Worm (Caenorhabditis elegans): ENCODE measurements around the gene his-60.

- TF ChIP-seq F10E7.11 (tag; optimal IDR thresholded peaks at IDR 0.05) (no peak), K11D2.4 (GFP tag; IDR thresholded peaks at IDR 0.05) (no peak), ets-4 (GFP tag; optimal IDR thresholded peaks at IDR 0.05) (no peak), nfya-2 (GFP tag; IDR thresholded peaks at IDR 0.05) (no peak), nhr-179 (tag; optimal IDR thresholded peaks at IDR 0.05) (no peak)
Measured at ce11 chrIV:7451345-7451744, 36.4 kb downstream of the his-60 start, which contains the start of gene tes-1.
